Fruit fly (Drosophila melanogaster): Measurements from ENCODE around the gene CG7202.

dm6 chr3L:21444719-21445118 is 47.9 kb downstream of the CG7202 start, which contains the start of gene Alp1:
- TF ChIP-seq Gug (GFP tag; IDR thresholded peaks at IDR 0.05): no peak
- no peak for TF ChIP-seq emc (GFP tag; optimal IDR thresholded peaks at IDR 0.05)
